Worm (Caenorhabditis elegans): ENCODE results near the gene bnc-1.

Gene bnc-1

ce11 chrV:12263723-12264122 is 13.1 kb downstream of the bnc-1 start, which contains the start of gene ssp-35:
Gene ssp-35, minus strand, starts transcription at chrV:12263823.
- TF ChIP-seq snpc-4 (tag; optimal IDR thresholded peaks at IDR 0.05) = no peak
- TF ChIP-seq lsy-2 (tag; optimal IDR thresholded peaks at IDR 0.05) = no peak
- TF ChIP-seq lin-13 (tag; optimal IDR thresholded peaks at IDR 0.05) = no peak
- TF ChIP-seq drap-1 (GFP tag; optimal IDR thresholded peaks at IDR 0.05) = no peak
- no peak for TF ChIP-seq ceh-43 (GFP tag; optimal IDR thresholded peaks at IDR 0.05)
- no peak for TF ChIP-seq nhr-28 (tag; optimal IDR thresholded peaks at IDR 0.05)
- TF ChIP-seq unc-39 (tag; optimal IDR thresholded peaks at IDR 0.05) = no peak

- TF ChIP-seq unc-39 (tag; optimal IDR thresholded peaks at IDR 0.05) (no peak), snpc-4 (tag; optimal IDR thresholded peaks at IDR 0.05) (no peak), elt-1 (tag; optimal IDR thresholded peaks at IDR 0.05; ENCODE audit: borderline replicate concordance, insufficient read depth) (no peak), mab-5 (tag; optimal IDR thresholded peaks at IDR 0.05) (no peak), nhr-2 (tag; optimal IDR thresholded peaks at IDR 0.05) (no peak), ceh-39 (tag; optimal IDR thresholded peaks at IDR 0.05) (no peak), mep-1 (tag; optimal IDR thresholded peaks at IDR 0.05) (no peak), lsy-2 (tag; optimal IDR thresholded peaks at IDR 0.05) (no peak), M03D4.4 (tag; optimal IDR thresholded peaks at IDR 0.05) (no peak), drap-1 (GFP tag; optimal IDR thresholded peaks at IDR 0.05) (no peak), unc-62 (GFP tag; optimal IDR thresholded peaks at IDR 0.05) (no peak), sem-2 (GFP tag; optimal IDR thresholded peaks at IDR 0.05) (no peak), ham-2 (GFP tag; optimal IDR thresholded peaks at IDR 0.05) (no peak), ceh-43 (GFP tag; optimal IDR thresholded peaks at IDR 0.05) (no peak), nhr-28 (tag; optimal IDR thresholded peaks at IDR 0.05) (no peak)
Measured at ce11 chrV:12261377-12261776, 15.5 kb downstream of the bnc-1 start, which contains the start of gene tbb-6. Gene tbb-6, plus strand, starts transcription at chrV:12261531.

- TF ChIP-seq lin-32 (GFP tag; optimal IDR thresholded peaks at IDR 0.05) (no peak), cnd-1 (tag; optimal IDR thresholded peaks at IDR 0.05) (no peak), ceh-43 (GFP tag; optimal IDR thresholded peaks at IDR 0.05) (no peak), mep-1 (tag; optimal IDR thresholded peaks at IDR 0.05) (no peak), ztf-11 (tag; optimal IDR thresholded peaks at IDR 0.05) (no peak), hlh-1 (tag; optimal IDR thresholded peaks at IDR 0.05) (no peak), nhr-237 (tag; optimal IDR thresholded peaks at IDR 0.05) (no peak), elt-3 (tag; optimal IDR thresholded peaks at IDR 0.05) (no peak), unc-62 (GFP tag; optimal IDR thresholded peaks at IDR 0.05) (no peak)
Measured at ce11 chrV:12258922-12259321, 17.9 kb downstream of the bnc-1 start, which contains the start of gene ugt-56. Gene ugt-56, plus strand, starts transcription at chrV:12258982.

ce11 chrV:12256398-12256797 is 20.4 kb downstream of the bnc-1 start, which contains the start of gene ugt-55:
Gene ugt-55, plus strand, starts transcription at chrV:12256698.
- TF ChIP-seq pha-4 (tag; optimal IDR thresholded peaks at IDR 0.05) (no peak), elt-3 (tag; optimal IDR thresholded peaks at IDR 0.05) (no peak), mls-2 (tag; optimal IDR thresholded peaks at IDR 0.05) (no peak)

- TF ChIP-seq unc-62 (GFP tag; optimal IDR thresholded peaks at IDR 0.05) (no peak), nhr-237 (tag; optimal IDR thresholded peaks at IDR 0.05) (no peak), snpc-4 (tag; optimal IDR thresholded peaks at IDR 0.05) (no peak), tbx-8 (GFP tag; optimal IDR thresholded peaks at IDR 0.05) (no peak), M03D4.4 (tag; optimal IDR thresholded peaks at IDR 0.05) (no peak), ceh-43 (GFP tag; optimal IDR thresholded peaks at IDR 0.05) (no peak), ceh-83 (GFP tag; optimal IDR thresholded peaks at IDR 0.05) (no peak), ceh-39 (tag; optimal IDR thresholded peaks at IDR 0.05) (no peak), nhr-12 (tag; optimal IDR thresholded peaks at IDR 0.05) (no peak)
Measured at ce11 chrV:12255343-12255742, 21.5 kb downstream of the bnc-1 start, which contains the start of gene T04H1.12. Gene T04H1.12, plus strand, starts transcription at chrV:12255643.

ce11 chrV:12252272-12252671 is 24.6 kb downstream of the bnc-1 start, which contains the start of gene lrx-1:
Gene lrx-1, plus strand, starts transcription at chrV:12252572.
- no peak for TF ChIP-seq zip-8 (tag; optimal IDR thresholded peaks at IDR 0.05)
- no peak for TF ChIP-seq tbx-8 (GFP tag; optimal IDR thresholded peaks at IDR 0.05)
- TF ChIP-seq mls-2 (tag; optimal IDR thresholded peaks at IDR 0.05) = no peak
- TF ChIP-seq ces-1 (GFP tag; optimal IDR thresholded peaks at IDR 0.05) = no peak
- no peak for TF ChIP-seq ztf-11 (tag; optimal IDR thresholded peaks at IDR 0.05)
- TF ChIP-seq nhr-76 (tag; optimal IDR thresholded peaks at IDR 0.05) = no peak
- TF ChIP-seq ceh-43 (GFP tag; optimal IDR thresholded peaks at IDR 0.05) = no peak
- TF ChIP-seq ceh-39 (tag; optimal IDR thresholded peaks at IDR 0.05) = no peak
- TF ChIP-seq bed-3 (GFP tag; optimal IDR thresholded peaks at IDR 0.05) = no peak
- no peak for TF ChIP-seq sptf-1 (tag; optimal IDR thresholded peaks at IDR 0.05)
- no peak for TF ChIP-seq nhr-2 (tag; optimal IDR thresholded peaks at IDR 0.05)
- TF ChIP-seq nhr-237 (tag; optimal IDR thresholded peaks at IDR 0.05) = no peak
- no peak for TF ChIP-seq nhr-12 (tag; optimal IDR thresholded peaks at IDR 0.05)
- TF ChIP-seq nhr-28 (tag; optimal IDR thresholded peaks at IDR 0.05) = no peak
- TF ChIP-seq hlh-1 (tag; optimal IDR thresholded peaks at IDR 0.05) = no peak
